Fruit fly (Drosophila melanogaster): ENCODE measurements around the gene Oli.
A peak's percentile ranks its signal among the peaks of the same experiment; 100 is the strongest.

The Oli gene

DNA sequence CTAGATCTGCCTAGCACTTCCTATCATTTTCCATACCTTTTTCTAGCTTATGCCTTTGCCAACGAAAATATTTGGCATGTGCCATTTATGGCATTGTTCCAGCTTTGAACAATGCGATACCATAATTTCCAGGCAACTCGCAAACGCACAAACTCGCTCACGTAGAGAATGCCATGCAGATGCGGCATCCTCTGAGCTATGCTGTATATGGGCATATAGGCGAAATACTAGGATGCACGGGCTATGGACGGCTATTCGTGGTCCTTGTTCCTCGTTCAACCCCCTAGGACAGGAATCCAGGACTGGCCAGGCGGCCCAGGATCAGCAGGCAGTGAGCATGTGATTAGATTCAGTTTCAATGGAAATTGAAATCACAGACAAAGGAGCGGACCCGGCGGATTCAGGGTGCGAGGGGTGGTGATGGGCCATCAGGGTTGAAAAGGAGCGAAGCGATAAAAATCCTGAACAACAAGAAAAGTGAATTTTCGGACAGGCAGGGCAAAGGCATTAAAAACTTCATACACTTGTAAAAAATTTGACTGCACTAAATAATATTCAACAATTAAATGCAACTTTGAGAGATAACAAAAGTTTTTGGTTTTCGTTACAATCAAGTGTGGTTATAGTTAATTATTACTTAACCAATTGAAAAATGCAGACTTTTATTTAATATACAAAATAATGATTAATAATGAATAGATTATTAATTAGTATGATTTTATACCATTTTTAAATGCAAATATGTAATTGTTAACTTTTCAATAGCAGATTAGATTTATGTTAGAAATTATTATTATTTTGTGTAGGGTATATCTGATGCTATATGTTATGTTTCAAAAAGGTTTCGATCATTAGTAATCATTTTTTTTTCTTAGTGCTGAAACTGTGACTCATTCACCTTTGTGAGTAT is 556 bp upstream of the Oli start (continued):
- no peak for TF ChIP-seq Sry-β (GFP tag; optimal IDR thresholded peaks at IDR 0.05)
- TF ChIP-seq CG6175 (GFP tag; IDR thresholded peaks at IDR 0.05): no peak
- TF ChIP-seq sens-2 (GFP tag; IDR thresholded peaks at IDR 0.05): no peak
- TF ChIP-seq row (GFP tag; IDR thresholded peaks at IDR 0.05): peak; percentile 49; the same call in 2 of the 3 replicates
- TF ChIP-seq trem (tag; optimal IDR thresholded peaks at IDR 0.05): peak; percentile 36
- TF ChIP-seq CG3838 (GFP tag; optimal IDR thresholded peaks at IDR 0.05): no peak
- TF ChIP-seq Meics (GFP tag; optimal IDR thresholded peaks at IDR 0.05): peak; percentile 47
- no peak for TF ChIP-seq CTCF (GFP tag; optimal IDR thresholded peaks at IDR 0.05)
- no peak for TF ChIP-seq ham (GFP tag; IDR thresholded peaks at IDR 0.05)
- TF ChIP-seq CG4424 (GFP tag; optimal IDR thresholded peaks at IDR 0.05): peak; percentile 43
- TF ChIP-seq CG11456 (GFP tag; IDR thresholded peaks at IDR 0.05): 0 out of 3 replicates have a peak, but pooled peaks have one; percentile 55
- TF ChIP-seq Sox100B (GFP tag; optimal IDR thresholded peaks at IDR 0.05): peak; percentile 74
- no peak for TF ChIP-seq dati (GFP tag; IDR thresholded peaks at IDR 0.05)
- no peak for TF ChIP-seq ftz-f1 (GFP tag; optimal IDR thresholded peaks at IDR 0.05)
- TF ChIP-seq Oli (tag; optimal IDR thresholded peaks at IDR 0.05): peak; percentile 81
- TF ChIP-seq dmrt11E (tag; optimal IDR thresholded peaks at IDR 0.05): peak; percentile 80
- TF ChIP-seq oc (tag; optimal IDR thresholded peaks at IDR 0.05): peak; percentile 29
- no peak for TF ChIP-seq CG15011 (GFP tag; optimal IDR thresholded peaks at IDR 0.05)
- TF ChIP-seq Jarid2 (GFP tag; optimal IDR thresholded peaks at IDR 0.05): no peak
- TF ChIP-seq HLH4C (GFP tag; IDR thresholded peaks at IDR 0.05; ENCODE audit: partially characterized antibody): no peak
- no peak for TF ChIP-seq CG2875 (GFP tag; optimal IDR thresholded peaks at IDR 0.05)
- TF ChIP-seq Hr3 (GFP tag; optimal IDR thresholded peaks at IDR 0.05): peak; percentile 38
- no peak for TF ChIP-seq CG16863 (GFP tag; optimal IDR thresholded peaks at IDR 0.05)
- TF ChIP-seq sug (tag; optimal IDR thresholded peaks at IDR 0.05): no peak
- TF ChIP-seq HLHmδ (GFP tag; optimal IDR thresholded peaks at IDR 0.05): no peak
- TF ChIP-seq CG7786 (GFP tag; optimal IDR thresholded peaks at IDR 0.05): no peak
- TF ChIP-seq CG10654 (GFP tag; optimal IDR thresholded peaks at IDR 0.05): peak; percentile 18
- peak; percentile 64 for TF ChIP-seq CG15696 (tag; optimal IDR thresholded peaks at IDR 0.05)
- no peak for TF ChIP-seq bigmax (GFP tag; optimal IDR thresholded peaks at IDR 0.05)
- 0 out of 2 replicates have a peak, but pooled peaks have one; percentile 18 for TF ChIP-seq Lim3 (GFP tag; IDR thresholded peaks at IDR 0.05)
- no peak for TF ChIP-seq lov (optimal IDR thresholded peaks at IDR 0.05)
- TF ChIP-seq lov (GFP tag; IDR thresholded peaks at IDR 0.05): no peak
- peak; percentile 4 for TF ChIP-seq Asciz (GFP tag; optimal IDR thresholded peaks at IDR 0.05)
- TF ChIP-seq CG31388 (GFP tag; optimal IDR thresholded peaks at IDR 0.05): no peak
- no peak for TF ChIP-seq hth (optimal IDR thresholded peaks at IDR 0.05)
- TF ChIP-seq CG43689 (GFP tag; IDR thresholded peaks at IDR 0.05): no peak
- no peak for TF ChIP-seq lab (GFP tag; optimal IDR thresholded peaks at IDR 0.05)
- TF ChIP-seq CG31441 (GFP tag; IDR thresholded peaks at IDR 0.05): peak; percentile 81
- no peak for TF ChIP-seq nom (GFP tag; optimal IDR thresholded peaks at IDR 0.05)
- no peak for TF ChIP-seq rib (GFP tag; IDR thresholded peaks at IDR 0.05)
- TF ChIP-seq chm (GFP tag; IDR thresholded peaks at IDR 0.05): 0 out of 2 replicates have a peak, but pooled peaks have one; percentile 6
- no peak for TF ChIP-seq Hand (GFP tag; optimal IDR thresholded peaks at IDR 0.05)
- TF ChIP-seq ato (GFP tag; IDR thresholded peaks at IDR 0.05; ENCODE audit: partially characterized antibody): no peak
- peak; percentile 79 for TF ChIP-seq CG10979 (tag; optimal IDR thresholded peaks at IDR 0.05)
- TF ChIP-seq knrl (GFP tag; IDR thresholded peaks at IDR 0.05; ENCODE audit: partially characterized antibody): no peak
- no peak for TF ChIP-seq eyg (GFP tag; optimal IDR thresholded peaks at IDR 0.05)
- TF ChIP-seq CG12104 (GFP tag; optimal IDR thresholded peaks at IDR 0.05): peak; percentile 33
- TF ChIP-seq CG1647 (GFP tag; optimal IDR thresholded peaks at IDR 0.05): no peak
- TF ChIP-seq CG7839 (tag; optimal IDR thresholded peaks at IDR 0.05): peak; percentile 78
- no peak for TF ChIP-seq Rx (GFP tag; IDR thresholded peaks at IDR 0.05)

All from whole organism, embryonic.